Worm (Caenorhabditis elegans) whole organism, L3 larva: ENCODE results near the gene dcap-2.

Experiments used
- R02D3.7 ChIP-seq: fragments of 150-350 bp; optimal IDR thresholded peaks from 2 replicates; lab custom pipeline; 2014; ENCODE audit warnings: missing biosample characterization, missing genetic modification characterization
- ceh-28 ChIP-seq: fragments of 150-350 bp; optimal IDR thresholded peaks from 2 replicates; lab custom pipeline; 2014; ENCODE audit warnings: missing biosample characterization, missing genetic modification reagents, missing genetic modification characterization
- ceh-82 ChIP-seq: fragments of 150-350 bp; optimal IDR thresholded peaks from 2 replicates; lab custom pipeline; 2014; ENCODE audit warnings: missing biosample characterization, missing genetic modification characterization
- elt-1 ChIP-seq: fragments of 150-350 bp; optimal IDR thresholded peaks from 2 replicates; lab custom pipeline; 2014; ENCODE audit warnings: missing biosample characterization, missing genetic modification characterization
- hmg-11 ChIP-seq: sonication (generic microtip); optimal IDR thresholded peaks from 2 replicates; lab custom pipeline; 2016; ENCODE audit warnings: missing genetic modification characterization, missing compliant biosample characterization
- jun-1 ChIP-seq: fragments of 150-350 bp; optimal IDR thresholded peaks from 2 replicates; lab custom pipeline; 2014; ENCODE audit warnings: missing biosample characterization, missing genetic modification reagents, missing genetic modification characterization
- mdl-1 ChIP-seq: fragments of 150-350 bp; optimal IDR thresholded peaks from 2 replicates; lab custom pipeline; 2014; ENCODE audit warnings: missing biosample characterization, missing genetic modification characterization
- nfya-1 ChIP-seq: sonication (generic microtip); optimal IDR thresholded peaks from 2 replicates; lab custom pipeline; 2017; ENCODE audit warnings: missing genetic modification characterization, mild to moderate bottlenecking, missing compliant biosample characterization, antibody characterized with exemption, moderate library complexity; ENCODE audit not compliant: insufficient read depth
- nhr-12 ChIP-seq: fragments of 150-350 bp; optimal IDR thresholded peaks from 2 replicates; lab custom pipeline; 2014; ENCODE audit warnings: missing biosample characterization, missing genetic modification characterization
- nhr-23 ChIP-seq: fragments of 150-350 bp; optimal IDR thresholded peaks from 2 replicates; lab custom pipeline; 2014; ENCODE audit warnings: missing biosample characterization, missing genetic modification reagents, missing genetic modification characterization
- nhr-25 ChIP-seq: sonication (generic microtip); optimal IDR thresholded peaks from 2 replicates; lab custom pipeline; 2017; ENCODE audit warnings: missing biosample characterization, missing genetic modification characterization
- sea-2 ChIP-seq: fragments of 150-350 bp; sonication (generic microtip); optimal IDR thresholded peaks from 4 replicates; lab custom pipeline; 2014; ENCODE audit warnings: missing biosample characterization, missing genetic modification reagents, missing genetic modification characterization
- ztf-4 ChIP-seq: fragments of 150-350 bp; optimal IDR thresholded peaks from 2 replicates; lab custom pipeline; 2014; ENCODE audit warnings: missing biosample characterization, missing genetic modification characterization

ce11 chrIV:13512112-13512569 is 9.5 kb downstream of the dcap-2 start, which contains the start of gene puf-3:
- TF ChIP-seq ztf-4 (tag; lab: Kevin White, UChicago): no peak
- TF ChIP-seq sea-2 (GFP tag; lab: Kevin White, UChicago): no peak
- TF ChIP-seq hmg-11 (tag; lab: Kevin White, UChicago): no peak
- TF ChIP-seq nhr-25: no peak
- no peak for TF ChIP-seq ceh-82 (tag; lab: Kevin White, UChicago)
- TF ChIP-seq ceh-28 (tag; lab: Kevin White, UChicago): no peak
- no peak for TF ChIP-seq mdl-1 (tag; lab: Kevin White, UChicago)
- TF ChIP-seq nhr-23 (tag; lab: Kevin White, UChicago): no peak
- no peak for TF ChIP-seq R02D3.7 (tag; lab: Kevin White, UChicago)
- no peak for TF ChIP-seq nhr-12 (tag; lab: Kevin White, UChicago)
- no peak for TF ChIP-seq elt-1
- TF ChIP-seq jun-1 (tag; lab: Kevin White, UChicago): no peak
- no peak for TF ChIP-seq nfya-1 (tag; lab: Kevin White, UChicago)
